Worm (Caenorhabditis elegans) whole organism, midembryonic: ENCODE data around the gene T19C9.10.

ENCODE experiments used
- T22C8.4 ChIP-seq: fragments of 200-800 bp; sonication (Bioruptor generic); IDR thresholded peaks from 2 replicates; pipeline ENCODE4 v1.3.6; 2022; ENCODE audit warnings: missing genetic modification characterization, missing compliant biosample characterization
- cog-1 ChIP-seq: sonication (generic microtip); optimal IDR thresholded peaks from 2 replicates; lab custom pipeline; 2016; ENCODE audit warnings: missing genetic modification characterization, missing compliant biosample characterization
- flt-1 ChIP-seq: fragments of 200-800 bp; sonication (Bioruptor generic); IDR thresholded peaks from 2 replicates; pipeline ENCODE4 v1.3.6; 2022; ENCODE audit warnings: missing genetic modification characterization, missing compliant biosample characterization
- klf-2 ChIP-seq: fragments of 200-800 bp; sonication (Bioruptor generic); conservative IDR thresholded peaks from 2 replicates; pipeline ENCODE4 v1.3.6; 2022; ENCODE audit warnings: missing genetic modification reagents, missing genetic modification characterization, missing compliant biosample characterization
- med-1 ChIP-seq: sonication (generic microtip); optimal IDR thresholded peaks from 2 replicates; lab custom pipeline; 2017; ENCODE audit warnings: missing genetic modification characterization, mild to moderate bottlenecking, missing compliant biosample characterization, antibody characterized with exemption, missing genetic modification reagents; ENCODE audit not compliant: insufficient read depth
- ref-1 ChIP-seq: fragments of 200-800 bp; sonication (Bioruptor generic); conservative IDR thresholded peaks from 2 replicates; pipeline ENCODE4 v1.3.6; 2022; ENCODE audit warnings: missing genetic modification reagents, missing genetic modification characterization, missing compliant biosample characterization
- tab-1 ChIP-seq: fragments of 200-800 bp; sonication (Bioruptor generic); IDR thresholded peaks from 2 replicates; pipeline ENCODE4 v1.3.6; 2022; ENCODE audit warnings: missing genetic modification characterization, missing compliant biosample characterization
- ztf-23 ChIP-seq: fragments of 200-800 bp; sonication (Bioruptor generic); IDR thresholded peaks from 2 replicates; pipeline ENCODE4 v1.3.6; 2022; ENCODE audit warnings: missing genetic modification reagents, missing genetic modification characterization, missing compliant biosample characterization
- ztf-29 ChIP-seq: fragments of 200-800 bp; sonication (Bioruptor generic); IDR thresholded peaks from 2 replicates; pipeline ENCODE4 v1.3.6; 2022; ENCODE audit warnings: missing genetic modification reagents, missing genetic modification characterization, missing compliant biosample characterization

T19C9.10 gene

ce11 chrV:17215602-17216001 lies 20.8 kb upstream of the T19C9.10 start:
- no peak for TF ChIP-seq klf-2 (GFP tag; lab: Robert Waterston, UW)
- no peak for TF ChIP-seq ztf-23 (GFP tag; lab: Robert Waterston, UW)
- no peak for TF ChIP-seq flt-1 (GFP tag; lab: Robert Waterston, UW)
- TF ChIP-seq ref-1: no peak
- no peak for TF ChIP-seq med-1 (GFP tag; lab: Kevin White, UChicago)
- TF ChIP-seq cog-1 (tag; lab: Kevin White, UChicago): no peak
- TF ChIP-seq tab-1 (GFP tag; lab: Robert Waterston, UW): no peak
- TF ChIP-seq T22C8.4 (GFP tag; lab: Robert Waterston, UW): no peak
- TF ChIP-seq ztf-29 (GFP tag; lab: Robert Waterston, UW): no peak

ce11 chrV:17217690-17218089 lies 18.7 kb upstream of the T19C9.10 start, which contains the start of gene srbc-62:
Gene srbc-62 (plus strand): TSS chrV:17217990.
- no peak for TF ChIP-seq flt-1 (GFP tag; lab: Robert Waterston, UW)

ce11 chrV:17220345-17220744 lies 16.0 kb upstream of the T19C9.10 start, which contains the start of gene srh-109:
Gene srh-109 (minus strand): TSS chrV:17220445.
- no peak for TF ChIP-seq flt-1 (GFP tag; lab: Robert Waterston, UW)

ce11 chrV:17223305-17223704 lies 13.1 kb upstream of the T19C9.10 start, which contains the start of gene srh-252:
Gene srh-252 (minus strand): TSS chrV:17223405.
- TF ChIP-seq ztf-29 (GFP tag; lab: Robert Waterston, UW) (no peak), cog-1 (tag; lab: Kevin White, UChicago) (no peak), T22C8.4 (GFP tag; lab: Robert Waterston, UW) (no peak), med-1 (GFP tag; lab: Kevin White, UChicago) (no peak), flt-1 (GFP tag; lab: Robert Waterston, UW) (no peak), klf-2 (GFP tag; lab: Robert Waterston, UW) (no peak), tab-1 (GFP tag; lab: Robert Waterston, UW) (no peak), ztf-23 (GFP tag; lab: Robert Waterston, UW) (no peak), ref-1 (no peak)

ce11 chrV:17225389-17225788 lies 11.0 kb upstream of the T19C9.10 start, which contains the start of gene scl-25:
Gene scl-25 (plus strand): TSS chrV:17225689.
- TF ChIP-seq ztf-29 (GFP tag; lab: Robert Waterston, UW) (no peak), med-1 (GFP tag; lab: Kevin White, UChicago) (no peak), T22C8.4 (GFP tag; lab: Robert Waterston, UW) (no peak), cog-1 (tag; lab: Kevin White, UChicago) (no peak), tab-1 (GFP tag; lab: Robert Waterston, UW) (no peak), ztf-23 (GFP tag; lab: Robert Waterston, UW) (no peak)

- TF ChIP-seq ztf-23 (GFP tag; lab: Robert Waterston, UW) (no peak), T22C8.4 (GFP tag; lab: Robert Waterston, UW) (no peak), flt-1 (GFP tag; lab: Robert Waterston, UW) (no peak), klf-2 (GFP tag; lab: Robert Waterston, UW) (no peak), med-1 (GFP tag; lab: Kevin White, UChicago) (no peak), cog-1 (tag; lab: Kevin White, UChicago) (no peak)
Measured at ce11 chrV:17226119-17226518, 10.3 kb upstream of the T19C9.10 start, which contains the start of gene srh-112. Gene srh-112 (minus strand): TSS chrV:17226219.

- TF ChIP-seq cog-1 (tag; lab: Kevin White, UChicago): no peak
- no peak for TF ChIP-seq ztf-23 (GFP tag; lab: Robert Waterston, UW)
- no peak for TF ChIP-seq flt-1 (GFP tag; lab: Robert Waterston, UW)
- TF ChIP-seq tab-1 (GFP tag; lab: Robert Waterston, UW): no peak
- no peak for TF ChIP-seq ref-1
- TF ChIP-seq ztf-29 (GFP tag; lab: Robert Waterston, UW): no peak
- TF ChIP-seq T22C8.4 (GFP tag; lab: Robert Waterston, UW): no peak
- TF ChIP-seq med-1 (GFP tag; lab: Kevin White, UChicago): no peak
- TF ChIP-seq klf-2 (GFP tag; lab: Robert Waterston, UW): no peak
Measured at ce11 chrV:17232403-17232802, 4.0 kb upstream of the T19C9.10 start.

ce11 chrV:17238799-17239198 lies 2.4 kb downstream of the T19C9.10 start, which contains the start of gene T19C9.8:
Gene T19C9.8 (plus strand): TSS chrV:17239097.
- TF ChIP-seq flt-1 (GFP tag; lab: Robert Waterston, UW): no peak
- TF ChIP-seq ref-1: no peak
- no peak for TF ChIP-seq ztf-29 (GFP tag; lab: Robert Waterston, UW)
- no peak for TF ChIP-seq cog-1 (tag; lab: Kevin White, UChicago)
- TF ChIP-seq med-1 (GFP tag; lab: Kevin White, UChicago): no peak
- TF ChIP-seq tab-1 (GFP tag; lab: Robert Waterston, UW): no peak
- TF ChIP-seq ztf-23 (GFP tag; lab: Robert Waterston, UW): no peak
- no peak for TF ChIP-seq klf-2 (GFP tag; lab: Robert Waterston, UW)
- no peak for TF ChIP-seq T22C8.4 (GFP tag; lab: Robert Waterston, UW)

ce11 chrV:17240579-17241277 lies 4.3 kb downstream of the T19C9.10 start:
- TF ChIP-seq cog-1 (tag; lab: Kevin White, UChicago): no peak
- TF ChIP-seq ref-1: no peak
- no peak for TF ChIP-seq ztf-29 (GFP tag; lab: Robert Waterston, UW)
- no peak for TF ChIP-seq med-1 (GFP tag; lab: Kevin White, UChicago)
- no peak for TF ChIP-seq tab-1 (GFP tag; lab: Robert Waterston, UW)
- no peak for TF ChIP-seq T22C8.4 (GFP tag; lab: Robert Waterston, UW)
- no peak for TF ChIP-seq klf-2 (GFP tag; lab: Robert Waterston, UW)
